Worm (Caenorhabditis elegans) whole organism, L1 larva: ENCODE results near the gene sup-12.

Experiments
- Y116A8C.19 ChIP-seq: sonication (generic microtip); optimal IDR thresholded peaks from 2 replicates; lab custom pipeline; 2016; ENCODE audit warnings: missing compliant biosample characterization, missing genetic modification characterization, borderline replicate concordance
- aha-1 ChIP-seq: fragments of 150-350 bp; optimal IDR thresholded peaks from 2 replicates; lab custom pipeline; 2014; ENCODE audit warnings: missing biosample characterization, missing genetic modification characterization
- ceh-63 ChIP-seq: fragments of 200-800 bp; sonication (Bioruptor generic); optimal IDR thresholded peaks from 2 replicates; lab custom pipeline; 2018; ENCODE audit warnings: mild to moderate bottlenecking, missing genetic modification characterization, missing compliant biosample characterization
- efl-1 ChIP-seq, 4 experiments: fragments of 150-350 bp; optimal IDR thresholded peaks in 3 of 4; peaks in 1 of 4; 1 replicate in 1 of 4; 2 replicates in 3 of 4; lab custom pipeline; 2014; ENCODE audit warnings: missing biosample characterization in 2 of 4, missing genetic modification characterization in 2 of 4, missing genetic modification reagents in 2 of 4
- egl-27 ChIP-seq, 2 experiments: fragments of 150-350 bp in 1 of 2; sonication (generic microtip); optimal IDR thresholded peaks; 3 replicates each; lab custom pipeline; 2017 to 2018; ENCODE audit warnings: missing biosample characterization in 2 of 2, missing genetic modification characterization in 2 of 2, missing genetic modification reagents in 2 of 2
- fkh-10 ChIP-seq: sonication (generic microtip); optimal IDR thresholded peaks from 2 replicates; lab custom pipeline; 2017; ENCODE audit warnings: missing biosample characterization, missing genetic modification reagents, missing genetic modification characterization
- lin-39 ChIP-seq: fragments of 150-350 bp; optimal IDR thresholded peaks from 2 replicates; lab custom pipeline; 2014; ENCODE audit warnings: missing biosample characterization, missing genetic modification reagents, missing genetic modification characterization
- lsy-2 ChIP-seq, 2 experiments: fragments of 150-350 bp; optimal IDR thresholded peaks; 2 replicates each; lab custom pipeline; 2014; ENCODE audit warnings: missing biosample characterization in 2 of 2, missing genetic modification characterization in 2 of 2
- nhr-11 ChIP-seq: fragments of 150-350 bp; optimal IDR thresholded peaks from 2 replicates; lab custom pipeline; 2014; ENCODE audit warnings: missing biosample characterization, missing genetic modification characterization
- nhr-77 ChIP-seq: fragments of 150-350 bp; optimal IDR thresholded peaks from 2 replicates; lab custom pipeline; 2014; ENCODE audit warnings: missing biosample characterization, missing genetic modification characterization
- snpc-4 ChIP-seq: fragments of 150-350 bp; optimal IDR thresholded peaks from 2 replicates; lab custom pipeline; 2014; ENCODE audit warnings: missing biosample characterization, missing genetic modification characterization
- ztf-4 ChIP-seq: fragments of 150-350 bp; optimal IDR thresholded peaks from 2 replicates; lab custom pipeline; 2014; ENCODE audit warnings: missing biosample characterization, missing genetic modification characterization

DNA sequence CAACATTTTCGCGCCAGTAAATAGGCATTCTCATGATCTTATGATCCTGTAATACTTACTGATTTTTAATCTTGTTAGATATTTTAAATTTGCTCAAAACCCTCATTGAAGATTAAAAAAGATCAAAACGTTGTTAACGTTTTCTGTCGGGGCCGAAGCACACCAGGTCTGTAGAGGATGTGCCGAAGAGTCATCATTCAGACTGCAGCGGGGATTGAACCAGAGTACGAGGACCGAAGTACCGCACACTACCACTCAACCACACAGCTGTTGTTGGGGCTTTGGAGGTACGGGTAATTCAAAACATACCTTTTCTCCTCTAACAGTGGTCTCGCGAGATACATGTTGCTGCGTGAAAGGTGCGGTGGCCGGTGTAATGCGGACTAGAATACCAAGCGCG is 9.9 kb downstream of the sup-12 start:
- TF ChIP-seq aha-1 (tag; lab: Kevin White, UChicago): no peak
- TF ChIP-seq efl-1 (optimal IDR thresholded peaks at IDR 0.05; lab: Kevin White, UChicago): no peak
- TF ChIP-seq efl-1 (GFP tag; optimal IDR thresholded peaks at IDR 0.05 in 1 of 2; lab: Kevin White, UChicago): no peak
- no peak for TF ChIP-seq nhr-11
- TF ChIP-seq fkh-10 (GFP tag; lab: Kevin White, UChicago): no peak
- TF ChIP-seq ceh-63 (GFP tag; lab: Kevin White, UChicago): no peak
- no peak for TF ChIP-seq snpc-4 (tag; lab: Kevin White, UChicago)
- no peak for TF ChIP-seq lin-39 (tag; lab: Kevin White, UChicago)
- TF ChIP-seq lsy-2 (tag; optimal IDR thresholded peaks at IDR 0.05; lab: Kevin White, UChicago): no peak
- TF ChIP-seq Y116A8C.19 (tag; lab: Kevin White, UChicago): no peak
- no peak for TF ChIP-seq ztf-4 (tag; lab: Kevin White, UChicago)
- TF ChIP-seq nhr-77: no peak
- TF ChIP-seq egl-27 (tag; optimal IDR thresholded peaks at IDR 0.05; lab: Kevin White, UChicago): no peak
